Fruit fly (Drosophila melanogaster) whole organism: ENCODE measurements around the gene GC2.

ENCODE experiments used
- CG8478 ChIP-seq: fragments of >200 bp; optimal IDR thresholded peaks from 2 replicates; lab custom pipeline; 2018; ENCODE audit warnings: inconsistent platforms
- EcR ChIP-seq, 2 experiments: fragments of >200 bp; optimal IDR thresholded peaks; 2 replicates each; lab custom pipeline; 2017; ENCODE audit warnings: missing biosample characterization in 2 of 2, missing genetic modification characterization in 2 of 2, missing genetic modification reagents in 2 of 2
- pan ChIP-seq: fragments of >200 bp; optimal IDR thresholded peaks from 2 replicates; lab custom pipeline; 2017
- psq ChIP-seq: fragments of >200 bp; optimal IDR thresholded peaks from 2 replicates; lab custom pipeline; 2017
- usp ChIP-seq: fragments of >200 bp; optimal IDR thresholded peaks from 2 replicates; lab custom pipeline; 2017; ENCODE audit warnings: missing biosample characterization, missing genetic modification characterization, mixed read lengths

DNA sequence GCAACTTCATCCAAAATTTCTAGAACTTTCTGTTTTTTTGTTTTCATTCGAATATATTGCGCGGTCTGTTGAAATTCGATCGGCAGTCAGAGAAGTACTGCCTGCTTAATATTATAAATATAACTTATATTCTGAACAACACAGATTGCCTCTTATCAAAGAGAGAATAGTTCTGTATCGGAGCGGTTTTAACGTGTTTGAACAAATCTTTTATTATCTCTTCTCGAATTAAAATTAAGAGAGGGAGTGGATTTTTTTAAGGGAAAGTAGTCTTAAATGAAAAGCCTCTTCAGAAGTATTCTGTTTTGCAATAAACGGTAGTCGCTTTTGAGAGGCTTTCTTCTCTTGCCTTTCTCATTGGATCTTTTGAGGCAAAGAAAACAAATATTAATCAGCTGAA lies 11.1 kb downstream of the GC2 start:
- TF ChIP-seq psq (lab: Kevin White, UChicago) (no peak), EcR (GFP tag; optimal IDR thresholded peaks at IDR 0.05; lab: Kevin White, UChicago) (no peak), CG8478 (lab: Kevin White, UChicago) (no peak), usp (no peak), pan (lab: Kevin White, UChicago) (no peak)
